Worm (Caenorhabditis elegans): ENCODE measurements around the gene C25H3.14.

C25H3.14 gene

ce11 chrII:5712126-5712525 is 17.2 kb downstream of the C25H3.14 start:
- TF ChIP-seq egl-13 (tag; optimal IDR thresholded peaks at IDR 0.05) (no peak), aha-1 (tag; optimal IDR thresholded peaks at IDR 0.05) (no peak), egl-27 (tag; optimal IDR thresholded peaks at IDR 0.05) (no peak), nhr-237 (tag; optimal IDR thresholded peaks at IDR 0.05) (no peak), ces-1 (GFP tag; optimal IDR thresholded peaks at IDR 0.05) (no peak), snu-23 (GFP tag; optimal IDR thresholded peaks at IDR 0.05) (peak; percentile 3)

ce11 chrII:5714807-5715206 is 19.9 kb downstream of the C25H3.14 start, which contains the start of the genes tiar-1 and lelo-4:
TSS of gene tiar-1 (minus strand) at chrII:5714823.
TSS of gene lelo-4 (plus strand) at chrII:5714924.
- TF ChIP-seq sptf-1 (tag; optimal IDR thresholded peaks at IDR 0.05) (no peak), ces-1 (GFP tag; optimal IDR thresholded peaks at IDR 0.05) (no peak), nhr-71 (tag; optimal IDR thresholded peaks at IDR 0.05) (peak; percentile 73), skn-1 (tag; optimal IDR thresholded peaks at IDR 0.05) (peak; percentile 58), ceh-90 (tag; optimal IDR thresholded peaks at IDR 0.05) (no peak), pag-3 (tag; optimal IDR thresholded peaks at IDR 0.05; ENCODE audit: borderline replicate concordance, insufficient read depth) (no peak), sup-37 (GFP tag; optimal IDR thresholded peaks at IDR 0.05) (no peak), mef-2 (tag; optimal IDR thresholded peaks at IDR 0.05) (no peak), unc-30 (tag; optimal IDR thresholded peaks at IDR 0.05) (no peak), ets-5 (GFP tag; IDR thresholded peaks at IDR 0.05) (no peak), unc-86 (tag; optimal IDR thresholded peaks at IDR 0.05) (peak; percentile 29), nhr-237 (tag; optimal IDR thresholded peaks at IDR 0.05) (no peak), alr-1 (tag; optimal IDR thresholded peaks at IDR 0.05; ENCODE audit: borderline replicate concordance) (no peak), Y116A8C.19 (tag; optimal IDR thresholded peaks at IDR 0.05; ENCODE audit: borderline replicate concordance) (no peak), fos-1 (tag; optimal IDR thresholded peaks at IDR 0.05) (peak; percentile 60), fkh-10 (GFP tag; optimal IDR thresholded peaks at IDR 0.05) (no peak), lin-13 (GFP tag; optimal IDR thresholded peaks at IDR 0.05) (peak; percentile 50), unc-98 (GFP tag; IDR thresholded peaks at IDR 0.05) (no peak), nhr-11 (tag; optimal IDR thresholded peaks at IDR 0.05) (no peak), tlp-1 (tag; optimal IDR thresholded peaks at IDR 0.05) (no peak), pax-3 (tag; optimal IDR thresholded peaks at IDR 0.05) (no peak), mep-1 (tag; optimal IDR thresholded peaks at IDR 0.05) (peak; percentile 80), dpl-1 (GFP tag; optimal IDR thresholded peaks at IDR 0.05) (peak; percentile 85 to 94 (median 87)), ztf-4 (tag; optimal IDR thresholded peaks at IDR 0.05) (no peak), ceh-8 (GFP tag; optimal IDR thresholded peaks at IDR 0.05) (no peak), grh-1 (GFP tag; IDR thresholded peaks at IDR 0.05) (no peak), isw-1 (GFP tag; IDR thresholded peaks at IDR 0.05) (peak; percentile 50), tbx-2 (tag; optimal IDR thresholded peaks at IDR 0.05) (peak; percentile 57), F16B12.6 (tag; optimal IDR thresholded peaks at IDR 0.05) (peak; percentile 57), ama-1 (optimal IDR thresholded peaks at IDR 0.05) (no peak), zag-1 (tag; optimal IDR thresholded peaks at IDR 0.05) (no peak), nhr-76 (tag; optimal IDR thresholded peaks at IDR 0.05) (no peak), mdl-1 (tag; optimal IDR thresholded peaks at IDR 0.05) (peak in 1 of 2 experiments; percentile 3), efl-3 (GFP tag; optimal IDR thresholded peaks at IDR 0.05) (no peak), lin-35 (GFP tag; optimal IDR thresholded peaks at IDR 0.05) (peak; percentile 92 to 95), nhr-12 (tag; optimal IDR thresholded peaks at IDR 0.05) (no peak), lir-3 (tag; optimal IDR thresholded peaks at IDR 0.05; ENCODE audit: poor library complexity) (peak; percentile 42), egl-27 (tag; optimal IDR thresholded peaks at IDR 0.05) (no peak), nhr-20 (tag; optimal IDR thresholded peaks at IDR 0.05) (peak; percentile 68), C16A3.4 (tag; optimal IDR thresholded peaks at IDR 0.05) (peak; percentile 66), zip-4 (GFP tag; optimal IDR thresholded peaks at IDR 0.05) (no peak), lin-39 (tag; optimal IDR thresholded peaks at IDR 0.05) (no peak), ceh-63 (GFP tag; optimal IDR thresholded peaks at IDR 0.05) (no peak), ceh-82 (tag; optimal IDR thresholded peaks at IDR 0.05) (peak in 2 of 3 experiments; percentile 32 to 69), jun-1 (tag; optimal IDR thresholded peaks at IDR 0.05) (no peak), lin-14 (GFP tag; optimal IDR thresholded peaks at IDR 0.05) (peak; percentile 76), nhr-84 (tag; optimal IDR thresholded peaks at IDR 0.05) (no peak), efl-1 (optimal IDR thresholded peaks at IDR 0.05) (peak; percentile 24 to 91), efl-1 (GFP tag; optimal IDR thresholded peaks at IDR 0.05 in 1 of 2) (peak; percentile 90 to 98)

Data from whole organism, L1 larva.